Fruit fly (Drosophila melanogaster) whole organism, embryonic: ENCODE measurements around the gene eIF3d2.

Experiments used
- Awh ChIP-seq: fragments of 200-800 bp; sonication (Bioruptor generic); IDR thresholded peaks from 2 replicates; pipeline ENCODE4, ENCODE4 v1.3.6; 2022; ENCODE audit warnings: missing biosample characterization, missing genetic modification characterization
- CG11456 ChIP-seq: fragments of 200-800 bp; sonication (Bioruptor generic); IDR thresholded peaks from 3 replicates; pipeline ENCODE4 v1.3.6; 2022; ENCODE audit warnings: missing biosample characterization, missing genetic modification characterization
- CG11560 ChIP-seq: fragments of 200-800 bp; sonication (Bioruptor generic); IDR thresholded peaks from 3 replicates; pipeline ENCODE4 v1.3.6; 2022; ENCODE audit warnings: missing biosample characterization, missing genetic modification characterization
- CG12391 ChIP-seq: fragments of 200-800 bp; sonication (Bioruptor generic); optimal IDR thresholded peaks from 3 replicates; lab custom pipeline; 2018; ENCODE audit warnings: missing biosample characterization, mild to moderate bottlenecking, missing genetic modification characterization, moderate library complexity
- CG16813 ChIP-seq: fragments of 200-800 bp; sonication (Bioruptor generic); IDR thresholded peaks from 3 replicates; pipeline ENCODE4 v1.3.6; 2022; ENCODE audit warnings: missing biosample characterization, missing genetic modification characterization; ENCODE audit not compliant: partially characterized antibody
- CG17359 ChIP-seq: fragments of 200-800 bp; sonication (Bioruptor generic); optimal IDR thresholded peaks from 3 replicates; lab custom pipeline; 2018; ENCODE audit warnings: missing biosample characterization, mild to moderate bottlenecking, missing genetic modification characterization, moderate library complexity
- CG17568 ChIP-seq: fragments of 200-800 bp; sonication (Bioruptor generic); optimal IDR thresholded peaks from 2 replicates; lab custom pipeline; 2018; ENCODE audit warnings: missing biosample characterization, mild to moderate bottlenecking, missing genetic modification characterization, moderate library complexity
- CG2875 ChIP-seq: fragments of 200-800 bp; sonication (Bioruptor generic); optimal IDR thresholded peaks from 2 replicates; lab custom pipeline; 2017; ENCODE audit warnings: missing biosample characterization, mild to moderate bottlenecking, missing genetic modification characterization, missing genetic modification reagents
- CG34422 ChIP-seq: fragments of 200-800 bp; sonication (Bioruptor generic); IDR thresholded peaks from 3 replicates; pipeline ENCODE4 v1.3.6; 2022; ENCODE audit warnings: missing biosample characterization, missing genetic modification characterization
- CG3847 ChIP-seq: fragments of 200-800 bp; sonication (Bioruptor generic); IDR thresholded peaks from 2 replicates; pipeline ENCODE4 v1.3.6; 2022; ENCODE audit warnings: missing biosample characterization, missing genetic modification characterization
- CG6175 ChIP-seq: fragments of 200-800 bp; sonication (Bioruptor generic); IDR thresholded peaks from 3 replicates; pipeline ENCODE4 v1.3.6; 2022; ENCODE audit warnings: missing biosample characterization, missing genetic modification characterization
- CG8388 ChIP-seq: fragments of 200-800 bp; sonication (Bioruptor generic); optimal IDR thresholded peaks from 2 replicates; lab custom pipeline; 2019; ENCODE audit warnings: missing biosample characterization, mild to moderate bottlenecking, missing genetic modification characterization, moderate library complexity
- Doc2 ChIP-seq: fragments of 200-800 bp; sonication (Bioruptor generic); IDR thresholded peaks from 2 replicates; pipeline ENCODE4 v1.3.6; 2022; ENCODE audit warnings: missing biosample characterization, missing genetic modification characterization
- Drgx ChIP-seq: fragments of 200-800 bp; sonication (Bioruptor generic); IDR thresholded peaks from 2 replicates; pipeline ENCODE4 v1.3.6; 2022; ENCODE audit warnings: missing biosample characterization, missing genetic modification characterization
- Hey ChIP-seq: fragments of 200-800 bp; sonication (Bioruptor generic); optimal IDR thresholded peaks from 3 replicates; lab custom pipeline; 2018; ENCODE audit warnings: missing biosample characterization, mild to moderate bottlenecking, missing genetic modification characterization
- Kr ChIP-seq: fragments of 200-800 bp; sonication (Bioruptor generic); optimal IDR thresholded peaks from 2 replicates; lab custom pipeline; 2017; ENCODE audit warnings: missing biosample characterization, mild to moderate bottlenecking, missing genetic modification characterization
- NFAT ChIP-seq: fragments of 200-800 bp; sonication (Bioruptor generic); IDR thresholded peaks from 2 replicates; pipeline ENCODE4 v1.3.6; 2022; ENCODE audit warnings: missing biosample characterization, missing genetic modification characterization
- Nf-YC ChIP-seq: fragments of 200-800 bp; optimal IDR thresholded peaks from 3 replicates; lab custom pipeline; 2019; ENCODE audit warnings: missing biosample characterization, mild to moderate bottlenecking, missing genetic modification characterization, moderate library complexity
- Pdp1 ChIP-seq, 2 experiments: fragments of 200-800 bp; sonication (Bioruptor generic); optimal IDR thresholded peaks; 3 replicates each; lab custom pipeline; 2016; ENCODE audit warnings: missing biosample characterization in 2 of 2, missing genetic modification characterization in 2 of 2, mild to moderate bottlenecking in 1 of 2, moderate library complexity in 1 of 2
- Sox102F ChIP-seq: fragments of 200-800 bp; sonication (Bioruptor generic); optimal IDR thresholded peaks from 2 replicates; lab custom pipeline; 2018; ENCODE audit warnings: missing biosample characterization, mild to moderate bottlenecking, missing genetic modification characterization, moderate library complexity
- Vsx1 ChIP-seq: fragments of 200-800 bp; sonication (Bioruptor generic); optimal IDR thresholded peaks from 2 replicates; lab custom pipeline; 2017; ENCODE audit warnings: missing biosample characterization, mild to moderate bottlenecking, missing genetic modification characterization, missing genetic modification reagents
- chif ChIP-seq, 2 experiments: fragments of 200-800 bp; sonication (Bioruptor generic); optimal IDR thresholded peaks; 3 replicates each; lab custom pipeline; 2016; ENCODE audit warnings: missing biosample characterization in 2 of 2, missing genetic modification characterization in 2 of 2
- chm ChIP-seq: fragments of 200-800 bp; sonication (Bioruptor generic); IDR thresholded peaks from 2 replicates; pipeline ENCODE4 v1.3.6; 2022; ENCODE audit warnings: missing biosample characterization, missing genetic modification characterization
- crp ChIP-seq, 2 experiments: fragments of 200-800 bp; sonication (Bioruptor generic); optimal IDR thresholded peaks; 2 replicates in 1 of 2; 3 replicates in 1 of 2; lab custom pipeline; 2017; ENCODE audit warnings: missing biosample characterization in 2 of 2, missing genetic modification characterization in 2 of 2, mild to moderate bottlenecking in 1 of 2, moderate library complexity in 1 of 2
- dm ChIP-seq: fragments of 200-800 bp; sonication (Bioruptor generic); optimal IDR thresholded peaks from 3 replicates; lab custom pipeline; 2016; ENCODE audit warnings: missing biosample characterization, missing genetic modification characterization
- dmrt11E ChIP-seq: fragments of 200-800 bp; sonication (Bioruptor generic); optimal IDR thresholded peaks from 3 replicates; lab custom pipeline; 2018; ENCODE audit warnings: missing biosample characterization, mild to moderate bottlenecking, missing genetic modification characterization, moderate library complexity
- exex ChIP-seq: fragments of 200-800 bp; sonication (Bioruptor generic); optimal IDR thresholded peaks from 4 replicates; lab custom pipeline; 2018; ENCODE audit warnings: missing biosample characterization, mild to moderate bottlenecking, missing genetic modification characterization, moderate library complexity
- fd3F ChIP-seq: fragments of 200-800 bp; sonication (Bioruptor generic); optimal IDR thresholded peaks from 2 replicates; lab custom pipeline; 2018; ENCODE audit warnings: missing biosample characterization, mild to moderate bottlenecking, missing genetic modification characterization, moderate library complexity
- gcm2 ChIP-seq: fragments of 200-800 bp; sonication (Bioruptor generic); optimal IDR thresholded peaks from 2 replicates; lab custom pipeline; 2016; ENCODE audit warnings: missing biosample characterization, missing genetic modification characterization
- gem ChIP-seq: fragments of 200-800 bp; sonication (Bioruptor generic); optimal IDR thresholded peaks from 2 replicates; lab custom pipeline; 2019; ENCODE audit warnings: missing biosample characterization, mild to moderate bottlenecking, missing genetic modification characterization, moderate library complexity
- grn ChIP-seq: fragments of 200-800 bp; sonication (Bioruptor generic); optimal IDR thresholded peaks from 3 replicates; lab custom pipeline; 2017; ENCODE audit warnings: missing biosample characterization, missing genetic modification characterization
- luna ChIP-seq: fragments of 200-800 bp; sonication (Bioruptor generic); optimal IDR thresholded peaks from 2 replicates; lab custom pipeline; 2016; ENCODE audit warnings: missing biosample characterization, missing genetic modification characterization
- mam ChIP-seq: fragments of 200-800 bp; sonication (Bioruptor generic); optimal IDR thresholded peaks from 3 replicates; lab custom pipeline; 2016; ENCODE audit warnings: missing biosample characterization, missing genetic modification characterization
- mirr ChIP-seq: fragments of 200-800 bp; sonication (Bioruptor generic); optimal IDR thresholded peaks from 3 replicates; lab custom pipeline; 2018; ENCODE audit warnings: missing biosample characterization, mild to moderate bottlenecking, missing genetic modification characterization
- nom ChIP-seq: fragments of 200-800 bp; sonication (Bioruptor generic); optimal IDR thresholded peaks from 2 replicates; lab custom pipeline; 2017; ENCODE audit warnings: missing biosample characterization, missing genetic modification characterization, mild to moderate bottlenecking, moderate library complexity, missing genetic modification reagents
- pan ChIP-seq, 4 experiments: fragments of >200 bp in 3 of 4; fragments of 200-800 bp in 1 of 4; sonication (Bioruptor generic) in 1 of 4; optimal IDR thresholded peaks in 3 of 4; IDR thresholded peaks in 1 of 4; 2 replicates each; pipeline versions ENCODE4 v1.3.6 to Lab custom; 2017 to 2022; ENCODE audit warnings: missing biosample characterization in 2 of 4, missing genetic modification characterization in 2 of 4, mixed read lengths in 1 of 4
- row ChIP-seq: fragments of 200-800 bp; sonication (Bioruptor generic); IDR thresholded peaks from 3 replicates; pipeline ENCODE4 v1.3.6; 2022; ENCODE audit warnings: missing biosample characterization, missing genetic modification characterization
- run ChIP-seq: fragments of 200-800 bp; sonication (Bioruptor generic); optimal IDR thresholded peaks from 3 replicates; lab custom pipeline; 2018; ENCODE audit warnings: missing biosample characterization, mild to moderate bottlenecking, missing genetic modification characterization
- sens ChIP-seq: fragments of 200-800 bp; sonication (Bioruptor generic); peaks from one replicate; lab custom pipeline; 2016; ENCODE audit warnings: missing biosample characterization, missing genetic modification characterization
- slp2 ChIP-seq: fragments of 200-800 bp; sonication (Bioruptor generic); optimal IDR thresholded peaks from 2 replicates; lab custom pipeline; 2016; ENCODE audit warnings: missing biosample characterization, missing genetic modification characterization
- sug ChIP-seq: fragments of 200-800 bp; optimal IDR thresholded peaks from 2 replicates; lab custom pipeline; 2019; ENCODE audit warnings: missing biosample characterization, mild to moderate bottlenecking, missing genetic modification characterization, moderate library complexity
- unc-4 ChIP-seq: fragments of 200-800 bp; sonication (Bioruptor generic); IDR thresholded peaks from 2 replicates; pipeline ENCODE4 v1.3.6; 2022; ENCODE audit warnings: missing biosample characterization, missing genetic modification characterization; ENCODE audit not compliant: partially characterized antibody
- wor ChIP-seq: fragments of 200-800 bp; sonication (Bioruptor generic); IDR thresholded peaks from 2 replicates; pipeline ENCODE4 v1.3.6; 2022; ENCODE audit warnings: missing biosample characterization, missing genetic modification characterization

eIF3d2 gene

dm6 chr3R:12214201-12214600 lies 19.4 kb upstream of the eIF3d2 start, which contains the start of gene CG14742:
Gene CG14742, plus strand, starts transcription at chr3R:12214501.
- TF ChIP-seq gem (tag; lab: Kevin White, UChicago) (no peak), Hey (no peak), sens (no peak), CG8388 (GFP tag; lab: Kevin White, UChicago) (no peak)

DNA sequence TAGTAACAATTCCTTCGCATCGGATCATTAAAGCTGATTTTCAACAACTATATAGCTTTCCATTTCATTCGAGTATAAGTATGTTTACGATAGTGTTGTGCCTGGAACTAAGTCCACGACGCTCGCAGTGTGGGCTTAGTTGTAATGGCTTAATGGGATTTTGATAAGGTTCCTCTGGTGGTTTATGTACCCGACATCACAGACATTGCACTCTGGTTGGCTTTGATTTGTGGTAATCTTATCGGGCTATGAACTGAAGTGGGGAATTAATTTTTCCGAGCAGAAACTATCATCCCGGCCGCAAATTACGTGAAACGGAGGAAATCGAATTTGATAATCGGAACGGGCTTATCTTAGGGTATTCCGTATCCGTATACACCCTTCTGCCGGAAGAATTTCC lies 16.7 kb upstream of the eIF3d2 start:
- TF ChIP-seq nom (GFP tag; lab: Kevin White, UChicago) (no peak), grn (peak; percentile 43), CG3847 (GFP tag; lab: Robert Waterston, UW) (no peak), mirr (peak; percentile 80), exex (tag; lab: Kevin White, UChicago) (peak; percentile 84), sug (peak; percentile 64)

- TF ChIP-seq luna (no peak), CG34422 (GFP tag; lab: Robert Waterston, UW) (no peak), mirr (peak; percentile 28)
- TF ChIP-seq, all 482 proteins: peak for 1
Observed at dm6 chr3R:12210260-12210659, 15.4 kb upstream of the eIF3d2 start, which contains the start of gene CG4830. Gene CG4830, minus strand, starts transcription at chr3R:12210360.

dm6 chr3R:12197641-12198040 lies 2.8 kb upstream of the eIF3d2 start, which contains the start of gene Adk1:
Gene Adk1, plus strand, starts transcription at chr3R:12197941.
- TF ChIP-seq CG11456 (GFP tag; lab: Robert Waterston, UW) (no peak), CG2875 (no peak), NFAT (GFP tag; lab: Robert Waterston, UW) (no peak), CG17359 (tag; lab: Kevin White, UChicago) (no peak), dmrt11E (tag; lab: Kevin White, UChicago) (no peak), Nf-YC (tag; lab: Kevin White, UChicago) (no peak), crp (GFP tag; optimal IDR thresholded peaks at IDR 0.05; lab: Kevin White, UChicago) (no peak), fd3F (GFP tag; lab: Kevin White, UChicago) (no peak), Vsx1 (GFP tag; lab: Kevin White, UChicago) (no peak), pan (optimal IDR thresholded peaks at IDR 0.05; lab: Kevin White, UChicago) (no peak), pan (GFP tag; optimal IDR thresholded peaks at IDR 0.05 in 1 of 2, IDR thresholded peaks at IDR 0.05 in 1 of 2) (no peak), Awh (GFP tag; lab: Robert Waterston, UW) (no peak), CG11560 (no peak), CG16813 (no peak), CG6175 (GFP tag; lab: Robert Waterston, UW) (no peak), CG17568 (GFP tag; lab: Kevin White, UChicago) (no peak), Kr (GFP tag; lab: Kevin White, UChicago) (no peak), run (tag; lab: Kevin White, UChicago) (no peak), Pdp1 (GFP tag; optimal IDR thresholded peaks at IDR 0.05; lab: Kevin White, UChicago) (no peak), chm (GFP tag; lab: Robert Waterston, UW) (no peak), wor (no peak)

DNA sequence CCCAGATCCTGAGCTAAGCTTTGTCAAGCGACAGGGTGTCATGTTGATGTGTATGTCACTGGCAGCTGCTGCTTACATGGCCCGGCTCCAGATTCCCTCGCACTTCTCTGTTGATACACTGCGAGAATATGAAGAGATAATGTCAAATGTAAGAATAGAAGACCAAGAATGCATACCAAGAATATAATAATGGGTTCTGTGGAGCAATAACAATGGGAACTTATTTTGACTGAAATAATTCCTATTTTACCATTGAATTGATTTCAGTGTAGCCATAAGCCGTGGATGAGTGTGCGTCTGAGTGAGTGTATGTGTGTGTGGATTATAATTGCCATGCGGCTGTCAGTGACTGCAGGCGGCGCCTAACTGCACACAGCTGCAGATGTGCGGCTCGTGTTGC lies 1.3 kb upstream of the eIF3d2 start:
- TF ChIP-seq Sox102F (GFP tag; lab: Kevin White, UChicago): no peak
- TF ChIP-seq CG12391 (tag; lab: Kevin White, UChicago): no peak
- TF ChIP-seq slp2 (GFP tag; lab: Kevin White, UChicago): no peak
- TF ChIP-seq chif (GFP tag; optimal IDR thresholded peaks at IDR 0.05; lab: Kevin White, UChicago): no peak
- TF ChIP-seq gcm2 (GFP tag; lab: Kevin White, UChicago): no peak
- TF ChIP-seq Doc2 (GFP tag; lab: Robert Waterston, UW): no peak
- no peak for TF ChIP-seq unc-4 (GFP tag; lab: Robert Waterston, UW)
- peak; percentile 43; the same call in 1 of the 2 replicates for TF ChIP-seq Drgx (GFP tag; lab: Robert Waterston, UW)
- TF ChIP-seq row (GFP tag; lab: Robert Waterston, UW): 0 out of 3 replicates have a peak, but pooled peaks have one; percentile 13
- 0 out of 3 replicates have a peak, but pooled peaks have one; percentile 19 for TF ChIP-seq CG11456 (GFP tag; lab: Robert Waterston, UW)
- TF ChIP-seq mam: no peak
- TF ChIP-seq dm: peak; percentile 50
